Fruit fly (Drosophila melanogaster) whole organism, larva: ENCODE data around the gene CG42353.
A peak's percentile ranks its signal among the peaks of the same experiment; 100 is the strongest.

ENCODE experiments used
- noc ChIP-seq: fragments of 200-800 bp; sonication (Bioruptor generic); optimal IDR thresholded peaks from 3 replicates; lab custom pipeline; 2019; ENCODE audit warnings: missing biosample characterization, mild to moderate bottlenecking, missing genetic modification characterization, moderate library complexity

Gene CG42353

DNA sequence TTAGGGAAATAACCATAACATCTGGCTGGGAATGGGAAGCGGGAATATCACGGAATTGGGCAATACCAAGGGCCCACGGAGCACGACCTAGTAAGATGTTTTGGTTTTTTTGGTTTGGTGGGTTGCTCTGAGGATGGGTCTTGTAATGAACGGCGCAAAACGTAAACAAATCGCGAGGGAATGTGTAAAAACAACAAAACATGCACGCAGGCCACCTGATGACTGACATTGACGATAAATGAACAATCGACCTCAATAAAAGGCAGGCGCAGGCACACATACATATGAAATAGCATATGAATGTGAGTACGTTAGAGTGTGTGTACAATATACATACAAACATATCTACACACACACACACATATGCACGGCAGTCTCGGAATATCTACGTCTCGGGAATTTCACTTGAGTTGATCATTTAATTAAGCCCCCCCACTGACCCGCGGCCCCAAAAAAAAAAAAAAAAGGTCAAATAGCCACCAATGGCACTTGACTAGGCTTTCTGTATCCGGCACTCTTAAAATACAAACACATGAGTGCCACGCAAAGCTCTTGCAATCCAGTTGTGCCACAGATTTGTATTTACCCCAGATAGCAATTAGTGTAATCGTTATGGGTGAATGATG, 3.9 kb downstream of the CG42353 start:
- no peak for TF ChIP-seq noc (tag; lab: Kevin White, UChicago)

DNA sequence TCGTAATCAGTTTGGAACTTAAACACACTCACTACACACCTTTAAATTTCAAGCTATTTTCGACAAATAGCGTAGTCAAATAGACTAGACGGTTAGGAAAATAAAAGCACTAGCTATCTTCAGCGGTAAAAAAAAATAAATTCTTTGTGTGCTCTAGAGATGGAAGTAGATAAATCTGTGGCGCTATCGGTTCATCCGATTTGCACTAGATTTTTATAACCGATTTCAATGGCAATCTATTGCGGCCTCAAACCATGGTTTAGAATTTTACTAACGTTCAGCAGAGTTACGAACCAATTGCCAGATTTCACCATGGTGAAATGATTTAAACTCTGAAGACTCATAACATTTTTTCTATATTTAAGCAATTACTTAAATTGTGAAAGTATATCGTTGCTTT, 8.3 kb downstream of the CG42353 start:
- TF ChIP-seq noc (tag; lab: Kevin White, UChicago), result no peak

DNA sequence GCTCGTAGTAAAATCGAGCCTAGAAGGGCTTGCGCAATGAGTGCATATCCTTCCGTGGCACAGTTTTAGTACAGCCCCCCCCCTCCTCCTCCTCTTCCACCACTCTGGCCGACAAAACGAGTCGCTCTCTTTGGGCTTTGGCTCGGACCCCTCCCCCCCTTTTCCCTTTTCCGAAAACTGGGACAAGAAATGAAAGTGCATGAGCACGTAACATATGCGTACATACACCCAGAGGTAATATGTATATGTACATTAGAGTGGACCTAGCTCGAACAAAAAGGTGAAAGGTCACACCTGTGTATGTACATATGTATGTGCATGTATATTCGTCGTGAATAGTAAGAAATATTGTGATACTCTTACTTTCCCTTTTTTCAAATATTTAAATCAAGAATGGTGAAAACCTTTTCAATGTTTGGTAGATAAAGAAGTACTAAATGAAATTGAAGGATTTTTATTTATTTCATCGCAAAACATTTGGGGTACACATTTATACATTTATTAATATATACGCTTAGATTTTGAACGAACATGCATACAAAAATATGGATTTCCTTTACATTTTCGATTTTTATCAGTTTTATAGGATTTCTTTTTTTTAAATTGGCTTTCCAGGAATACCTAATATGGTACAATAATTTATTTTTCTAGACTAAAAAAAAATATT, 12.0 kb downstream of the CG42353 start:
- TF ChIP-seq noc (tag; lab: Kevin White, UChicago), result no peak

DNA sequence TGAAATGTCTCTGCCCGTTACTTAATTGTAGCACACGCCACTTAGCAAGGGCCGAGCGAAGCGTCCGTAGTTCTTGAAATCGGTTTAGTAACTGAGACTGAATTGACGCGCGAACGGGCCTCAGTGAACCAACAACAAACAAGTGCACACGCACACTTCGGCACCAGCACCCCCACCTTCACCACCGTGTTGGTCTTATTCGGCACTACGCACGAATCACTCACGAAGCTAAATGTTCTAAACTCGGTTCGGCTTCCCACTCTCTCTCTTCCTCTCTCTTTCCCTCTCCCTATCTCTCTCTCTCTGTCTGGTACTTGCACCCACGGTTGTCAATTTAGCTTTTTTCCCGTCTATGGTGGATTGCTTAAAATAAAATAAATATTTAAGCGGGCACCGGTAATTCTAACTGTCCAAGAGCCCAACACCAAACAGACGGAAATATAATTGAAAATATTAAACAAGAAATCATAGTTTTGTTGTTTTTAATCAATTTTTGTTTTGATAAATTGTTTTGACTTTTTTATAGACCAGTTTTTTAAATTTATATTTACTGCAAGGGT, 13.2 kb downstream of the CG42353 start, which contains the start of gene Tob:
Gene Tob, minus strand, starts transcription at position 65 of the 560 bp plus-strand sequence.
- peak; percentile 22 for TF ChIP-seq noc (tag; lab: Kevin White, UChicago)

DNA sequence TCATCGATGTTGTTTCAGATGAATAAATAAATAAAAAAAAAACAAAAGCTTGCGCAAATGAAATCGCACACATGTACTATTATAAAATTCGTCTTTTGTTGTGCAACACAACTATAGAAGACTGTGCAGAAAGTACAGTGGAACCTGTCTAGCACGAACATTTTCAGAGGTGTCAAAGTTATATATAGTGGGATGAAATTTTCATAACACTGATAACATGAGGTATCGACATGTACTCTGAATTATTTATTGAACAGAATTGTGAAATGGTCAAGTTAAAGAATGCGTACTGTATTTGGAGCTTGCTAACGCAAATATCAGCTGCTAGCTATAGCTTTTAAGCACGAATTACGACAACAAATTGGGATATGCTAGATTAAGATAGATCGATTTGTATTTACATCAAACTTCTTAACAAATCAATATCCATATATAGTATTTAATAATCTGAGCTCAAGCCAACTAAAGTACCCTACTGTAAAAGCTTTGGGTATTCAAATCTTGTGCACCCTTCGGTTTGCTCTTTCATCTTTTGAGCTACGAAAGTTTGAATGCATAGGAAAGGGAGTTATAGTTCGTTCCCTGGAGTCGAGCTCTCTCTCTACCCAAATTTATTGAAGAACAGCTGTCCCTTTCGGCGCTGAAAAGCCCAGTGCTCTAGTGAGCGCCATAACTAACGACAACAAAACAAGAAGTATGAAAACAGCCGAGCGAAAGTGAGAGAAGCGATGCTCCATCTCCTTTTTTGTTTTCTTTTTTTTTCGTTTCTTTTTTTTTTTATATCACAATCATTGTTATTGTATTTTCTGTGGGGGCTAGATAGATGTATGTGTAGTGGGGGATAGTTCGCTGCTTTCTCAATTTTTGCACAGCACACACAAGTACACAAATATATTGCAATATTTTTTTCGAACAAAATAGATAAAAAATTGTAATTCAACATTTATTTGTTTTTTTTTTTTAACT, 14.3 kb downstream of the CG42353 start:
- peak; percentile 96 for TF ChIP-seq noc (tag; lab: Kevin White, UChicago)

DNA sequence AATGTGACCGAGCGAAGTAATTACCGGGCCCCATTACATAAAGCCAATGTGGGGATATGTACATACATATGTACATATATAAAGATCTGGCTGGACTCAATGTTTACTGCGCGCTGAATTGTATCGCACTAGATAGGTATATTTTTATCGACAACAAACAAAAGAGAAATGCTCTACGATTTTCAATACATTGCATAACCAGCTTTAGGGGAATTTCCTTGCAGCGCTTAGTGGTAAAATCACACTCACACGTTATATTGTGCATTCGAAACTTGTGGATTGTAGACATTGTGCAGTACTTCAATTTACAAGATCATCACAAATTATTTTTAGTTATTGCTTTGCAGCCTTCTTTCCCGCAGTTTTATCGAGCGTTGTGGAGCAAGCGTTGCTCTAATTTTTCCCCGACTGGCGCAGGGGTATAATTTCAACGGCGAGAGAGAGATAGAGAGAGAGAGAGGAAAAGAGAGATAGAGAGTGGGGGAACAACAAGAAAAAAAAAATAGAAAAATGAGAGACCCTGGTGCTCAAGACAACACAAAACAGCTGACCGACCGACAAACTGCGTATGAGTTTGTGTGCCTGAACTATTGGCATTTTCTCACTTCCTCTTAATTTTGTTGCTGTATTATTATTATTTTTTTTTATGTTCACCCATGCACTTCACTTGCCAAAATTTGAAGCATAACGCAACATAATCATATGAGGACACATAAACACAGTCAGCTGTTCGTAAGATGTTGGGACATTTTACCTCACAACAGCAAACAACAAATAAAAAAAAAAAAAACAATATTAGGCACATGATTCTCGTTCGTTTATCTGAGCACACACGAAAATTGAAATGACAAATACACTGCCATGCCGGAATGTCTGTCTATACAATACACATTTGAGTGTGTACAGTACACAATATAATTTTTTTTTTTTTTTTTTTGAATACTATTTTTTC, 15.5 kb downstream of the CG42353 start:
- no peak for TF ChIP-seq noc (tag; lab: Kevin White, UChicago)

DNA sequence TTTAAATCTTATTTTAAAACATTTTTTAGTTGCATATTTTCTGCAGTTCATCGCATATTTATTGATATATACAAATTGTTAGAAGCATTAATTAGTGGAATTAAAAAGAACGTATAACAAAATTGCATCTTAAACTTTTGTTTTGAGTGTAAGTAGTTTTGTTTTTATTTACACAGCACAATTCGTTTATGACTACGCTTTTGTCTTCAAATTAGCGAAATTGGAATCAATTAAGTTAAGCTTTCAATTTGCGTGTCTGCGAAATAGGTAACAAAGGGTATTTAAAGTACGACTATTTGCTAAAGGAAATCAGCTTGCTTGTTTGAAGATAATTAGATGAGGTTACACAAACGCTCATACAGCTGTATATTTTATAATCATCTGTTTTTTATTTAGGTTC, 16.5 kb downstream of the CG42353 start:
- TF ChIP-seq noc (tag; lab: Kevin White, UChicago), result no peak

DNA sequence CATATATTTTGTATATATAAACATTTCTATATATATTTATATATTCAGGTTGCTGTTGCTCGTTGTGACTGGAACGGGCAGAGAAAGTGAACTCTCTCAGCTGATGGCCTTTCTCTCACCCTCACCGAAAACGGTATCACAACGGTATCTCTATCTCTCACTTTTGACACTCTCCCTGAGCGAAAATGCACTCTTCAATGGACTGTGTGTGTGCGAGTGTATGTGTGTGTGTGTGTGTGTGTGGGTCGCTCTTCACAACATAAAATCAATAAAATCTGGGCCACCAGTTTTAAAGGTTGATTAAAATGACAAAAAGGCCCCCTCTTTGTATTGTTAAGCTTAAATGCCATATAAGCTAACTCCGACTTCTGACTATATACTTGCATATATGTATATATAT, 17.2 kb downstream of the CG42353 start:
- no peak for TF ChIP-seq noc (tag; lab: Kevin White, UChicago)

DNA sequence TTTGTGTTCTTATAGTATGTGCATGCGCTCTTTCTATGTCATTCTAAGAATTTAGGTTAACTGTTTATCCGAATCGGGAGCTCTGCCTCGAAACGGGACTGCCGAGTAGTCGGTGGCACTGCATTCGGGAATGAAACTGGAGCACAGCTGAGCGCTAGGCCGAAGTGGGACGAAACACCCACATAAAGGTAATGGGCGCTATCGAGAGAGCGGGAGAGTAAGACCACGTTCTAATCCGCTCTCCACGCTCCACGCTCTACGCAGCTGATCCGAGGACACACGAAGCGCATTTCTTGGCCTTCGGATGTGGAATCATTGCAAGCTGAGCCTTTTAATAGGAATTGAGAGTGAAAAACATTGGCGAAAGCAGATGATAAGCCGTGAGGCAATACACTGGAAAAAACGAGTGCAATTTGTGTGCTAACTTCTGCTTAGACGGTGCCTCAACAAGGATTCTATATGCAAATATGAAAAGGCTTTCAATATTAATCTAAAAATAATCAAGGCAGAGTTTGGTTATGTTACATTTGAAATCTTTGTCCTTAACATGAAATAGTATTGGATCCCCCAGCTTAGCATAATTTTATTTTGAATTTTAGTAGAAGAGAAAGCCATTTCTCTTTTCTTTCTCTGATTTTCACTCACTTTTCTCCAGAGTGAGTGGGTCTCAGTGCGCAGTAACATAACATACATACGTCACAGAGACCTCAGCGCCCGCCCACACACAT, 18.7 kb downstream of the CG42353 start:
- TF ChIP-seq noc (tag; lab: Kevin White, UChicago), result no peak

DNA sequence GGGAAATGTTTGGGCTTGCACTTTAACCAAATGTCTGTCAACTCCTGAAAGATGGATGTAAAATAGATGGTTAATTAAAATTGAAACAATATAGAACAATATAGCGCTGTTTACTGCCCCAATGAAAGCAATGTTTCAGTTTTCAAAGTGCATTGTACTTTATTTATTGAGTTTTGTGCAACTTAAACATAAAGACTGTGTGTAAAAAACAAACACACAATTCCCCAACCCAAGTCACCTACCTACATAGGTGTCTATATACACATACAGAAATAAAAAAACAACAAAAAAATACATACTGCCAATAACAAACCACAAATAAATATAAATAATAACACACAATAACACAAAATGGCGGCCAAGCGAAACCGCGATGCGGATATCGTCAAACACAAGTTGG, 21.8 kb downstream of the CG42353 start, which contains the start of gene CG8958:
Gene CG8958, plus strand, starts transcription at position 301 of the 400 bp plus-strand sequence.
- TF ChIP-seq noc (tag; lab: Kevin White, UChicago), result no peak

DNA sequence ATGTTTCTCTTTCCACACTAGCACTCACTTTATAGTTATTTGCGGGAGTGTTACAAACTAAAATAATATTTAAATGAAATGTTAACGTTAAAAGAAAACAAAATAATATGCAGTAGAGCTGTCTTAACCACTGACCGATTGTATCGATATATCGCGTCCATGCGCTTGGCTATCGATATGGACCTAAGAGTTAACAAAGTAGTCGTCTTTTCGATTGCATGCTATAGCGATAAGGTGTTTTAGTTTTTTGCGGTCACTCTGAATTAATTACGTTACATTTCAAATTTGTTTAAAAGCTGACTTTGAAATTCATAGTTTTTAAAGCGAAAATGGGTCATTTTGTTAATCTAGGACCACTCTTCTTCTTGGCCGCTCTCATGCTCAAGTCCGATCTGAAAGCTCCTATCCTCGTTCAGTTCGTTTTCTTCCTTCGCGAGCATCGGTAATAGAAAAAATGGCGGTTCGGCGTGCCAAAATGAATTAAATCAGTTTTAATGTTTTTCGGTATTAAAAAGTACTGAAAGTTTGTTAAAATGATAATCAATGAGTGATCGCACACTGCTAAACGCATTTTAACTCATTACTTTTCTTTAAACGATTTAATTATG, 31.3 kb downstream of the CG42353 start, which contains the start of gene Nipsnap:
Gene Nipsnap, minus strand, starts transcription at position 194 of the 608 bp plus-strand sequence.
- no peak for TF ChIP-seq noc (tag; lab: Kevin White, UChicago)

DNA sequence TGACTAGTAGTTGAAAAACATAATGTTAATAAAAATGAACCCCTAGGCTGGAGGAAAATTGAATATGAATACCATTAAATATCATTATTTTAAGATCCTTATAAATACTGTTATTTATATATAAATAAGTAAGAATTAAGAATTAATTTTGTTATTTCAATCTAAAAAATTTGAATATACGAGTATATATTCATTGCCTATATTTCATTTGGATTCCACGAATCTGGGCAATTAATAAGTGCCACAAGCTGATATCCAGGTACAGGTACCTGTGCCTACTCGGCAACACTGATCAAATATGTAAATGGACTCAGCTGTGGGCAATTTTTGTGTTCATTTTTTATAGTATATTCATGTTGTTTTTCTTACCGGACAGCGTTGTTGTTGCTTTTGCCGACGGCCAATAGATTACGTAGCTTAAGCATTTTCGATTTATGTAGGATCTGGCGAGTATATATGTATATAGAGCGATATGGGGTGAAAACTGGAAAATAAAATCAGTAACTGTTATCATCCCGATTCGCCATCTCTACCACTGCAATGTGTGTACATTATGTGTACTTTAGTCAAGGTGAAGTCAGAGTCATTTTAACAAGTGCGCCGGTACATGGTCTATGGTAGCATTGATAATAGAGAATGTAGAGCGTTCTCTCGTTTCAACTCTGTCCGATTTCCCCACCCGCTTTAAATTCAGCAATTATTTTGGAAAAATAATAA, 31.9 kb downstream of the CG42353 start:
- no peak for TF ChIP-seq noc (tag; lab: Kevin White, UChicago)

DNA sequence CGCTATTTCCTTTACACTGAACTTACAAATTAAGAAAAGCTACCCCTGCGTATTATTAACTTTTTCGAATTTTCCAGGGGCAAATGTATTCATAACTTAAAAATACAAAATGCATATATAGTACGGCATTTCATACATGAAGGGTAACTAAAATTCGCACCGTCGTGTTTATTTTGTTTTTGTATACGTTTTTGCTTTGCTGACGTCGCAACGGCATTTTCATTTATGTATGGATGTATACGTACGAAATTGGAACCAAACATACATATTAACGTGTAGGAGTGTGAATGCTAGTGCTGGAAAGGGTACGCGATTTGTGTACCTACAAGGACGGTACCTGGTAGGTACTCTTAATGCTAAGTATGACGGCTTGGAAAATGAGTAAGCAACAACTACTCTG, 32.6 kb downstream of the CG42353 start:
- TF ChIP-seq noc (tag; lab: Kevin White, UChicago), result no peak
